Worm (Caenorhabditis elegans) whole organism, early embryonic: ENCODE results near the gene D1053.2.

Source experiments
- ama-1 ChIP-seq: fragments of 150-350 bp; optimal IDR thresholded peaks from 2 replicates; lab custom pipeline; 2014
- flt-1 ChIP-seq: fragments of 200-800 bp; sonication (Bioruptor generic); IDR thresholded peaks from 2 replicates; pipeline ENCODE4 v1.3.6; 2022; ENCODE audit warnings: missing genetic modification characterization, missing compliant biosample characterization
- hmbx-1 ChIP-seq: sonication (generic microtip); optimal IDR thresholded peaks from 2 replicates; lab custom pipeline; 2016; ENCODE audit warnings: mild to moderate bottlenecking, missing genetic modification characterization, missing compliant biosample characterization
- tbx-11 ChIP-seq: fragments of 200-800 bp; sonication (Bioruptor generic); IDR thresholded peaks from 2 replicates; pipeline ENCODE4 v1.3.6; 2022; ENCODE audit warnings: missing genetic modification characterization, missing compliant biosample characterization
- tbx-37 ChIP-seq: fragments of 200-800 bp; sonication (Bioruptor generic); conservative IDR thresholded peaks from 2 replicates; pipeline ENCODE4 v1.3.6; 2022; ENCODE audit warnings: missing genetic modification reagents, missing genetic modification characterization, missing compliant biosample characterization
- tra-4 ChIP-seq: sonication (generic microtip); optimal IDR thresholded peaks from 2 replicates; lab custom pipeline; 2017; ENCODE audit warnings: missing genetic modification characterization, missing compliant biosample characterization

- TF ChIP-seq flt-1 (no peak), ama-1 (lab: Kevin White, UChicago) (no peak), tbx-37 (GFP tag; lab: Robert Waterston, UW) (no peak), hmbx-1 (no peak), tra-4 (tag; lab: Kevin White, UChicago) (no peak), tbx-11 (GFP tag; lab: Robert Waterston, UW) (no peak)
These were observed 43.7 kb upstream of the D1053.2 start, which contains the start of gene hnd-1 for ce11 chrX:11684261-11684660.
